Worm (Caenorhabditis elegans): ENCODE measurements around the gene dsc-1.

The dsc-1 gene

ce11 chrX:15060303-15060702 is 25.7 kb upstream of the dsc-1 start, which contains the start of gene fbxa-96:
TSS of gene fbxa-96 (minus strand) at chrX:15060403.
- TF ChIP-seq W03F9.2 (tag; optimal IDR thresholded peaks at IDR 0.05) = no peak
- no peak for TF ChIP-seq him-1 (tag; optimal IDR thresholded peaks at IDR 0.05)
- TF ChIP-seq dao-5 (tag; optimal IDR thresholded peaks at IDR 0.05) = no peak

- TF ChIP-seq dao-5 (tag; optimal IDR thresholded peaks at IDR 0.05) (no peak), W03F9.2 (tag; optimal IDR thresholded peaks at IDR 0.05) (no peak), him-1 (tag; optimal IDR thresholded peaks at IDR 0.05) (no peak)
Measured at ce11 chrX:15057900-15058299, 23.3 kb upstream of the dsc-1 start.

- TF ChIP-seq dao-5 (tag; optimal IDR thresholded peaks at IDR 0.05) (no peak), him-1 (tag; optimal IDR thresholded peaks at IDR 0.05) (no peak), W03F9.2 (tag; optimal IDR thresholded peaks at IDR 0.05) (no peak)
Measured at ce11 chrX:15056737-15057136, 22.1 kb upstream of the dsc-1 start, which contains the start of gene H03G16.5. TSS of gene H03G16.5 (minus strand) at chrX:15056837.

- TF ChIP-seq dao-5 (tag; optimal IDR thresholded peaks at IDR 0.05) (no peak), him-1 (tag; optimal IDR thresholded peaks at IDR 0.05) (no peak), W03F9.2 (tag; optimal IDR thresholded peaks at IDR 0.05) (no peak)
Measured at ce11 chrX:15055914-15056313, 21.3 kb upstream of the dsc-1 start, which contains the start of gene H03G16.7. TSS of gene H03G16.7 (minus strand) at chrX:15056014.

ce11 chrX:15053223-15053933 is 18.7 kb upstream of the dsc-1 start, which contains the start of gene H03G16.1:
TSS of gene H03G16.1 (plus strand) at chrX:15053883.
- TF ChIP-seq W03F9.2 (tag; optimal IDR thresholded peaks at IDR 0.05) (no peak), him-1 (tag; optimal IDR thresholded peaks at IDR 0.05) (no peak), dao-5 (tag; optimal IDR thresholded peaks at IDR 0.05) (no peak)

- TF ChIP-seq W03F9.2 (tag; optimal IDR thresholded peaks at IDR 0.05) (no peak), him-1 (tag; optimal IDR thresholded peaks at IDR 0.05) (no peak), dao-5 (tag; optimal IDR thresholded peaks at IDR 0.05) (no peak)
Measured at ce11 chrX:15052385-15052784, 17.8 kb upstream of the dsc-1 start, which contains the start of gene H03G16.6. TSS of gene H03G16.6 (plus strand) at chrX:15052685.

ce11 chrX:15050006-15050405 is 15.4 kb upstream of the dsc-1 start:
- TF ChIP-seq dao-5 (tag; optimal IDR thresholded peaks at IDR 0.05) (no peak), him-1 (tag; optimal IDR thresholded peaks at IDR 0.05) (no peak), W03F9.2 (tag; optimal IDR thresholded peaks at IDR 0.05) (no peak)

ce11 chrX:15047541-15047940 is 12.9 kb upstream of the dsc-1 start:
- no peak for TF ChIP-seq dao-5 (tag; optimal IDR thresholded peaks at IDR 0.05)
- no peak for TF ChIP-seq W03F9.2 (tag; optimal IDR thresholded peaks at IDR 0.05)
- TF ChIP-seq him-1 (tag; optimal IDR thresholded peaks at IDR 0.05) = no peak

- TF ChIP-seq dao-5 (tag; optimal IDR thresholded peaks at IDR 0.05) = no peak
Measured at ce11 chrX:15045401-15045800, 10.8 kb upstream of the dsc-1 start.

- TF ChIP-seq W03F9.2 (tag; optimal IDR thresholded peaks at IDR 0.05) = no peak
Measured at ce11 chrX:15042549-15042948, 7.9 kb upstream of the dsc-1 start.

- TF ChIP-seq dao-5 (tag; optimal IDR thresholded peaks at IDR 0.05) (no peak), him-1 (tag; optimal IDR thresholded peaks at IDR 0.05) (no peak), W03F9.2 (tag; optimal IDR thresholded peaks at IDR 0.05) (no peak)
Measured at ce11 chrX:15041340-15041739, 6.7 kb upstream of the dsc-1 start.

ce11 chrX:15040552-15041080 is 6.0 kb upstream of the dsc-1 start, which contains the start of gene C18B12.4:
TSS of gene C18B12.4 (minus strand) at chrX:15040602.
- TF ChIP-seq W03F9.2 (tag; optimal IDR thresholded peaks at IDR 0.05) (peak; percentile 63), him-1 (tag; optimal IDR thresholded peaks at IDR 0.05) (no peak)

- TF ChIP-seq him-1 (tag; optimal IDR thresholded peaks at IDR 0.05) (no peak), dao-5 (tag; optimal IDR thresholded peaks at IDR 0.05) (no peak), W03F9.2 (tag; optimal IDR thresholded peaks at IDR 0.05) (no peak)
Measured at ce11 chrX:15039696-15040212, 5.1 kb upstream of the dsc-1 start.

ce11 chrX:15039029-15039695 is 4.5 kb upstream of the dsc-1 start:
- no peak for TF ChIP-seq W03F9.2 (tag; optimal IDR thresholded peaks at IDR 0.05)
- no peak for TF ChIP-seq him-1 (tag; optimal IDR thresholded peaks at IDR 0.05)
- no peak for TF ChIP-seq dao-5 (tag; optimal IDR thresholded peaks at IDR 0.05)
